Worm (Caenorhabditis elegans) whole organism, L4 larva: ENCODE data around the gene clec-168.

Experiments
- T26A8.4 ChIP-seq: fragments of 200-800 bp; sonication (Bioruptor generic); IDR thresholded peaks from 2 replicates; pipeline ENCODE4 v1.3.6; 2022; ENCODE audit warnings: missing genetic modification characterization, missing compliant biosample characterization
- Y105C5A.15 ChIP-seq: fragments of 200-800 bp; sonication (Bioruptor generic); IDR thresholded peaks from 2 replicates; pipeline ENCODE4 v1.3.6; 2022; ENCODE audit warnings: missing genetic modification characterization, missing compliant biosample characterization
- Y48G9A.11 ChIP-seq: fragments of 200-800 bp; sonication (Bioruptor generic); IDR thresholded peaks from 2 replicates; pipeline ENCODE4 v1.3.6; 2022; ENCODE audit warnings: missing genetic modification reagents, missing genetic modification characterization, missing compliant biosample characterization
- aly-2 ChIP-seq: sonication (generic microtip); optimal IDR thresholded peaks from 2 replicates; lab custom pipeline; 2018; ENCODE audit warnings: missing biosample characterization, missing genetic modification characterization
- ama-1 ChIP-seq: fragments of 150-350 bp; optimal IDR thresholded peaks from 2 replicates; lab custom pipeline; 2014; ENCODE audit warnings: inconsistent platforms, mixed read lengths
- ceh-20 ChIP-seq: fragments of 200-800 bp; sonication (Bioruptor generic); IDR thresholded peaks from 2 replicates; pipeline ENCODE4 v1.3.6; 2022; ENCODE audit warnings: missing genetic modification reagents, missing genetic modification characterization, missing compliant biosample characterization
- ceh-44 ChIP-seq: fragments of 200-800 bp; sonication (Bioruptor generic); IDR thresholded peaks from 2 replicates; pipeline ENCODE4 v1.3.6; 2022; ENCODE audit warnings: missing genetic modification reagents, missing genetic modification characterization, missing compliant biosample characterization
- daf-12 ChIP-seq: fragments of 150-350 bp; optimal IDR thresholded peaks from 2 replicates; lab custom pipeline; 2014; ENCODE audit warnings: missing biosample characterization, missing genetic modification reagents, missing genetic modification characterization
- daf-16 ChIP-seq, 3 experiments: sonication (generic microtip); optimal IDR thresholded peaks; 2 replicates each; lab custom pipeline; 2016 to 2017; ENCODE audit warnings: missing genetic modification characterization in 3 of 3, missing genetic modification reagents in 3 of 3, mild to moderate bottlenecking in 2 of 3, missing compliant biosample characterization in 2 of 3, missing biosample characterization in 1 of 3, moderate library complexity in 1 of 3
- dmd-6 ChIP-seq: fragments of 200-800 bp; sonication (Bioruptor generic); IDR thresholded peaks from 2 replicates; pipeline ENCODE4 v1.3.6; 2022; ENCODE audit warnings: missing genetic modification reagents, missing genetic modification characterization, missing compliant biosample characterization
- dve-1 ChIP-seq: sonication (generic microtip); optimal IDR thresholded peaks from 2 replicates; lab custom pipeline; 2017; ENCODE audit warnings: antibody characterized with exemption, mild to moderate bottlenecking, missing genetic modification characterization, missing compliant biosample characterization; ENCODE audit not compliant: insufficient read depth
- egl-43 ChIP-seq: fragments of 200-800 bp; sonication (Bioruptor generic); IDR thresholded peaks from 2 replicates; pipeline ENCODE4 v1.3.6; 2022; ENCODE audit warnings: missing genetic modification reagents, missing genetic modification characterization, missing compliant biosample characterization
- fos-1 ChIP-seq: fragments of 150-350 bp; optimal IDR thresholded peaks from 2 replicates; lab custom pipeline; 2014; ENCODE audit warnings: missing biosample characterization, missing genetic modification characterization
- hlh-11 ChIP-seq: fragments of 200-800 bp; sonication (Bioruptor generic); optimal IDR thresholded peaks from 2 replicates; lab custom pipeline; 2018; ENCODE audit warnings: mild to moderate bottlenecking, missing genetic modification characterization, missing compliant biosample characterization
- jun-1 ChIP-seq: fragments of 150-350 bp; optimal IDR thresholded peaks from 2 replicates; lab custom pipeline; 2014; ENCODE audit warnings: missing biosample characterization, missing genetic modification reagents, missing genetic modification characterization
- lim-7 ChIP-seq: fragments of 200-800 bp; sonication (Bioruptor generic); IDR thresholded peaks from 2 replicates; pipeline ENCODE4 v1.3.6; 2022; ENCODE audit warnings: missing genetic modification characterization, missing compliant biosample characterization
- lin-1 ChIP-seq: fragments of 200-800 bp; sonication (Bioruptor generic); IDR thresholded peaks from 2 replicates; pipeline ENCODE4 v1.3.6; 2022; ENCODE audit warnings: missing genetic modification reagents, missing genetic modification characterization, missing compliant biosample characterization
- lin-13 ChIP-seq: fragments of 150-350 bp; optimal IDR thresholded peaks from 2 replicates; lab custom pipeline; 2014; ENCODE audit warnings: missing biosample characterization, missing genetic modification reagents, missing genetic modification characterization
- lir-3 ChIP-seq: sonication (generic microtip); optimal IDR thresholded peaks from 2 replicates; lab custom pipeline; 2016; ENCODE audit warnings: mild to moderate bottlenecking, missing genetic modification characterization, missing compliant biosample characterization
- mdl-1 ChIP-seq, 2 experiments: fragments of 150-350 bp in 1 of 2; sonication (generic microtip) in 1 of 2; optimal IDR thresholded peaks; 2 replicates each; lab custom pipeline; 2014 to 2017; ENCODE audit warnings: missing biosample characterization in 2 of 2, missing genetic modification characterization in 2 of 2
- mep-1 ChIP-seq: fragments of 150-350 bp; sonication (generic microtip); optimal IDR thresholded peaks from 3 replicates; lab custom pipeline; 2014; ENCODE audit warnings: missing biosample characterization, missing genetic modification characterization
- mes-2 ChIP-seq: sonication (generic microtip); optimal IDR thresholded peaks from 2 replicates; lab custom pipeline; 2016; ENCODE audit warnings: missing genotype, mild to moderate bottlenecking, missing genetic modification characterization, missing compliant biosample characterization; ENCODE audit not compliant: poor library complexity, severe bottlenecking
- mxl-3 ChIP-seq: fragments of 200-800 bp; sonication (Bioruptor generic); optimal IDR thresholded peaks from 2 replicates; lab custom pipeline; 2018; ENCODE audit warnings: mild to moderate bottlenecking, missing genetic modification characterization, missing compliant biosample characterization
- nhr-11 ChIP-seq: fragments of 150-350 bp; optimal IDR thresholded peaks from 2 replicates; lab custom pipeline; 2014; ENCODE audit warnings: missing biosample characterization, missing genetic modification characterization
- nhr-237 ChIP-seq: sonication (generic microtip); optimal IDR thresholded peaks from 2 replicates; lab custom pipeline; 2017; ENCODE audit warnings: missing biosample characterization, missing genetic modification characterization
- nhr-28 ChIP-seq: fragments of 150-350 bp; optimal IDR thresholded peaks from 2 replicates; lab custom pipeline; 2014; ENCODE audit warnings: missing biosample characterization, missing genetic modification characterization
- nhr-77 ChIP-seq: fragments of 150-350 bp; optimal IDR thresholded peaks from 2 replicates; lab custom pipeline; 2014; ENCODE audit warnings: missing biosample characterization, missing genetic modification characterization
- php-3 ChIP-seq: fragments of 200-800 bp; sonication (Bioruptor generic); IDR thresholded peaks from 2 replicates; pipeline ENCODE4 v1.3.6; 2022; ENCODE audit warnings: missing genetic modification reagents, missing genetic modification characterization, missing compliant biosample characterization
- pqm-1 ChIP-seq: sonication (generic microtip); optimal IDR thresholded peaks from 2 replicates; lab custom pipeline; 2017; ENCODE audit warnings: missing biosample characterization, missing genetic modification characterization
- rbr-2 ChIP-seq: sonication (generic microtip); optimal IDR thresholded peaks from 2 replicates; lab custom pipeline; 2016; ENCODE audit warnings: missing genotype, missing genetic modification characterization, missing compliant biosample characterization
- sdz-12 ChIP-seq: fragments of 200-800 bp; sonication (Bioruptor generic); optimal IDR thresholded peaks from 2 replicates; lab custom pipeline; 2018; ENCODE audit warnings: mild to moderate bottlenecking, missing genetic modification characterization, missing compliant biosample characterization
- skn-1 ChIP-seq: fragments of 150-350 bp; optimal IDR thresholded peaks from 2 replicates; lab custom pipeline; 2014; ENCODE audit warnings: missing biosample characterization, missing genetic modification characterization
- unc-130 ChIP-seq: sonication (generic microtip); optimal IDR thresholded peaks from 2 replicates; lab custom pipeline; 2016; ENCODE audit warnings: missing genetic modification reagents, missing genetic modification characterization, missing compliant biosample characterization
- unc-62 ChIP-seq, 3 experiments: fragments of 150-350 bp in 1 of 3; sonication (generic microtip); optimal IDR thresholded peaks in 2 of 3; peaks in 1 of 3; 1 replicate in 1 of 3; 2 replicates in 2 of 3; lab custom pipeline; 2014 to 2017; ENCODE audit warnings: missing biosample characterization in 3 of 3, missing genetic modification characterization in 3 of 3, missing genetic modification reagents in 3 of 3, missing genotype in 1 of 3
- zip-11 ChIP-seq: fragments of 200-800 bp; sonication (Bioruptor generic); IDR thresholded peaks from 2 replicates; pipeline ENCODE4 v1.3.6; 2022; ENCODE audit warnings: missing genetic modification characterization, missing compliant biosample characterization
- zip-2 ChIP-seq: fragments of 150-350 bp; optimal IDR thresholded peaks from 2 replicates; lab custom pipeline; 2014; ENCODE audit warnings: missing biosample characterization, missing genetic modification characterization
- ztf-7 ChIP-seq: fragments of 150-350 bp; optimal IDR thresholded peaks from 2 replicates; lab custom pipeline; 2014; ENCODE audit warnings: missing biosample characterization, missing genetic modification characterization

Gene clec-168

DNA sequence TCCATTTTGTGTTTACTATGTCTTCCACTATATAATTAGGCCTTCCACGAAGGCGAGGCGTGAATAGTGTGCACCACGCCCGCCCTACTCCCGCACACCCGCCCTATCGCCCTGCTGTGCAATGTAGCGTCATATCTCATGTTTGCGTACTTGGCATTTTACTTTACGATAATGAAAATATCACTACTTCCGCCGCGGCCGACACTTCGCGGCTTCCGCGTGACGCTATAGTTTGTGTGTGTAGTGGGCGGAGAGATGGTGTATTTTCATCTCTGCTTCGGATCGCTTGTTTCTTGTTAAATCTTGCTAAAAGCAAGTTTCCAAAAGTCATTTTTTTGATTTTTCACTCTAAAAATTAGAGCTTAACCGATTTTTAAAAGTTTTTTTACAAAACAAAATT, 3.7 kb downstream of the clec-168 start:
- TF ChIP-seq ceh-20 (GFP tag; lab: Robert Waterston, UW) (no peak), lim-7 (0 out of 2 replicates have a peak, but pooled peaks have one; percentile 17), Y48G9A.11 (GFP tag; lab: Robert Waterston, UW) (0 out of 2 replicates have a peak, but pooled peaks have one; percentile 44)
- TF ChIP-seq, all 104 proteins: peak for 2

ce11 chrIV:1261024-1261423, 4.3 kb downstream of the clec-168 start, which contains the start of gene clec-169:
clec-169 (plus strand) TSS chrIV:1261324.
- TF ChIP-seq pqm-1 (tag; lab: Kevin White, UChicago) (peak; percentile 25), mes-2 (tag; lab: Kevin White, UChicago) (no peak), nhr-28 (tag; lab: Kevin White, UChicago) (peak; percentile 20), unc-62 (GFP tag; optimal IDR thresholded peaks at IDR 0.05 in 1 of 2; lab: Kevin White, UChicago) (peak in 1 of 2 experiments; percentile 15), unc-62 (tag; optimal IDR thresholded peaks at IDR 0.05; lab: Kevin White, UChicago) (no peak), dmd-6 (GFP tag; lab: Robert Waterston, UW) (0 out of 2 replicates have a peak, but pooled peaks have one; percentile 25), mep-1 (tag; lab: Kevin White, UChicago) (no peak), unc-130 (no peak)

- no peak for TF ChIP-seq egl-43 (GFP tag; lab: Robert Waterston, UW)
- TF ChIP-seq aly-2 (tag; lab: Kevin White, UChicago), result no peak
- peak in 1 of 2 experiments; percentile 97 for TF ChIP-seq unc-62 (GFP tag; optimal IDR thresholded peaks at IDR 0.05 in 1 of 2; lab: Kevin White, UChicago)
- no peak for TF ChIP-seq unc-62 (tag; optimal IDR thresholded peaks at IDR 0.05; lab: Kevin White, UChicago)
These were observed 5.2 kb downstream of the clec-168 start for ce11 chrIV:1261930-1262329.

DNA sequence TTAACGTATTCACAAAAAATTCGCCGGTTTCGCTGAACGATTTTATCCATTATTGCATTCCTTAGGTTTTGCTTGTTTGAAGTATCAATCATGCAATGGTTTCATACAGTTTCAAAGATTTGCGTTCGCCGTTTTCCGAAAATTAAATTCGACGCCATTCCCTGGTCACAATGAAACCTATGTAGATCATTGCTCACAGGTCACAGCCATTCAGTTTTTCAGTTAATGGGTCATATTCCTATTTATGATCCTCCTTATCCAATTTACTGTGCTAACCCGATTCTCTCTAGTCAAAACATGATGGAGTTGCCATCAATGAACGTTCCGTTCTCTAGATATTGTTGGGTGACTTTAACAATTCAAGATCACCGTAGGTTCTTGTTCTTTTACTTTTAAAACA, 8.2 kb downstream of the clec-168 start, which contains the start of gene F38A1.13:
Gene F38A1.13 (plus strand): TSS at position 301 of the 400 bp plus-strand sequence.
- TF ChIP-seq zip-2 (tag; lab: Kevin White, UChicago), result no peak
- TF ChIP-seq skn-1, result no peak
- no peak for TF ChIP-seq T26A8.4 (GFP tag; lab: Robert Waterston, UW)
- no peak for TF ChIP-seq lir-3 (tag; lab: Kevin White, UChicago)

DNA sequence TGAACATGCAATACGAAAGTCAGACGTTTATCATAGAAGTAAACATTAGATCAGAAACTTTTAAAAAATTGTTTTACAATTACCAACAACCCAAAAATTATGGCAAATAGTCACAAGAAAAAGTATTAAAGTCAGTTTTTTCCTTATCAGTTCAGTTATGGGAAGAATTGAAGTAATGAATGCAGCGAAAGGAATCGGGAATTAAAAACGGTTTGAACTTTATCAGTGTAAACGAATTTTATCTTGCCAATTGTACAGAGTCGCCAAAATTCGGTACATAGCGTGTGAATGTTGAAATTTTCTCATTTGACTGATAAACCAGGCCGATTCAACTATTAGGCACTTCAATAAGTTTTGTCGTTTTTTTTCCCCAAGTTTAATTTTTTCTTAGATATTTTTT, 9.4 kb downstream of the clec-168 start:
- TF ChIP-seq nhr-28 (tag; lab: Kevin White, UChicago) (peak; percentile 78), zip-11 (GFP tag; lab: Robert Waterston, UW) (no peak), lin-1 (GFP tag; lab: Robert Waterston, UW) (0 out of 2 replicates have a peak, but pooled peaks have one; percentile 11), dmd-6 (GFP tag; lab: Robert Waterston, UW) (peak; percentile 85), php-3 (GFP tag; lab: Robert Waterston, UW) (peak; percentile 68), pqm-1 (tag; lab: Kevin White, UChicago) (peak; percentile 98), hlh-11 (tag; lab: Kevin White, UChicago) (peak; percentile 63), daf-16 (GFP tag; optimal IDR thresholded peaks at IDR 0.05; lab: Kevin White, UChicago) (no peak), daf-16 (tag; optimal IDR thresholded peaks at IDR 0.05; lab: Kevin White, UChicago) (peak; percentile 71), nhr-237 (no peak), nhr-77 (tag; lab: Kevin White, UChicago) (peak; percentile 73), zip-2 (tag; lab: Kevin White, UChicago) (no peak), dve-1 (tag; lab: Kevin White, UChicago) (peak; percentile 67), egl-43 (GFP tag; lab: Robert Waterston, UW) (no peak)

DNA sequence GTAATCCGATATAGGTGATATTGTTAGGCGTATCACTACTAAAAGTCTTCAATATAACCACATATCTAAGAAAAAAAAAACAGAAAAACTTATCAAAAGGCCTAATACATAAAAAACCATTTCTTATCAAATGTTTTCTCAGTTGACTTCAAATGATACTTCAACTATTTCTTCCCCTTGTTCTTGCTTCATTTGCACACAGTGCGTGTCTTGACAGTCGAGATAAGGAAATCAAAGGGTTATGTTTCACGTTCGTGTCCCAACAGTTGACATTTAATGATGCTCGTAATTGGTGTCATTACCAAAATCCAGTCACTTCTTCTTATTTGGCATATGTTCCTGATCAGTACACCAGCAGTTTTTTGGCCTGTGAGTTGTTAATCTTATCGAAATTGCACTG, 10.0 kb downstream of the clec-168 start, which contains the start of gene clec-170:
Gene clec-170 (plus strand): TSS at position 143 of the 400 bp plus-strand sequence.
- peak; percentile 56 for TF ChIP-seq nhr-28 (tag; lab: Kevin White, UChicago)
- TF ChIP-seq pqm-1 (tag; lab: Kevin White, UChicago), result peak; percentile 81
- TF ChIP-seq daf-12, result no peak
- TF ChIP-seq ama-1, result no peak
- peak; percentile 58 for TF ChIP-seq dmd-6 (GFP tag; lab: Robert Waterston, UW)

DNA sequence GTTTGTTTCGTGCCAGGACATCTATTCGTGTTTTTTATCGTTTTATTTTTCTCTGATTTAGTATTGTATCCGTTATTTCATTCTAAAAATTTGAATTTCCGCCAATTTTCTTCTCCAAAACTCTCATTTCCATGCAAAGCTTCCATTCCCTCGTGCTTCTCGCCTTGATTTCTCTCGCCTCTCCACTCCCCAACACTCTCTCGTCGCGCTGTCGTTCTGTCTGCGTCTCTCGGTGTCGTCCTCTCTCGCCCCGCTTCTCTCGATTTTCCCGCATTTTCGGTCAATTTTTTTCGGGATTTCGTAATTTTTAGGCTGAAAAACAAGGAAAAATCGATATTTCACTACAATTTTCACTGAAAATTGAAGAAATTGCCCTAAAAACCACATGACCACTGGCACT, 17.8 kb downstream of the clec-168 start, which contains the start of gene C09E9.1:
Gene C09E9.1 (plus strand): TSS at position 286 of the 400 bp plus-strand sequence.
- TF ChIP-seq mes-2 (tag; lab: Kevin White, UChicago), result peak; percentile 48
- TF ChIP-seq nhr-11, result peak; percentile 27
- TF ChIP-seq Y105C5A.15, result no peak
- peak; percentile 50 for TF ChIP-seq lin-13 (GFP tag; lab: Kevin White, UChicago)
- TF ChIP-seq sdz-12 (GFP tag; lab: Kevin White, UChicago), result no peak
- peak; percentile 76 for TF ChIP-seq mxl-3 (GFP tag; lab: Kevin White, UChicago)
- TF ChIP-seq ztf-7, result peak; percentile 13
- TF ChIP-seq jun-1 (tag; lab: Kevin White, UChicago), result no peak
- peak; percentile 50 for TF ChIP-seq rbr-2 (tag; lab: Kevin White, UChicago)
- peak; percentile 71 for TF ChIP-seq dve-1 (tag; lab: Kevin White, UChicago)
- no peak for TF ChIP-seq fos-1 (tag; lab: Kevin White, UChicago)
- peak; percentile 95 to 99 for TF ChIP-seq mdl-1 (tag; optimal IDR thresholded peaks at IDR 0.05; lab: Kevin White, UChicago)
- TF ChIP-seq ceh-44 (GFP tag; lab: Robert Waterston, UW), result no peak
- peak in 1 of 2 experiments; percentile 57 for TF ChIP-seq unc-62 (GFP tag; optimal IDR thresholded peaks at IDR 0.05 in 1 of 2; lab: Kevin White, UChicago)
- TF ChIP-seq unc-62 (tag; optimal IDR thresholded peaks at IDR 0.05; lab: Kevin White, UChicago), result no peak
